Fruit fly (Drosophila melanogaster): ENCODE data around the gene CG6059.
A peak's percentile ranks its signal among the peaks of the same experiment; 100 is the strongest.

The CG6059 gene

dm6 chr3R:27153062-27153878 lies 28.8 kb upstream of the CG6059 start (continued):
- TF ChIP-seq p53 (GFP tag; optimal IDR thresholded peaks at IDR 0.05): no peak
- no peak for TF ChIP-seq Asciz (GFP tag; optimal IDR thresholded peaks at IDR 0.05)
- TF ChIP-seq lilli (GFP tag; optimal IDR thresholded peaks at IDR 0.05): peak; percentile 73
- no peak for TF ChIP-seq ewg (GFP tag; optimal IDR thresholded peaks at IDR 0.05)
- TF ChIP-seq CrebB (tag; optimal IDR thresholded peaks at IDR 0.05): no peak
- no peak for TF ChIP-seq Tbp (GFP tag; optimal IDR thresholded peaks at IDR 0.05)
- no peak for TF ChIP-seq CG14860 (GFP tag; IDR thresholded peaks at IDR 0.05; ENCODE audit: partially characterized antibody)
- TF ChIP-seq ttk (GFP tag; IDR thresholded peaks at IDR 0.05): 0 out of 2 replicates have a peak, but pooled peaks have one; percentile 12
- TF ChIP-seq Gsc (GFP tag; IDR thresholded peaks at IDR 0.05): no peak
- TF ChIP-seq Atf6 (GFP tag; IDR thresholded peaks at IDR 0.05): no peak
- TF ChIP-seq Ets65A (GFP tag): peak; percentile 76
- no peak for TF ChIP-seq mld (GFP tag; IDR thresholded peaks at IDR 0.05; ENCODE audit: partially characterized antibody)
- peak; percentile 32 for TF ChIP-seq Ssrp (tag; optimal IDR thresholded peaks at IDR 0.05)
- no peak for TF ChIP-seq E2f2 (GFP tag; IDR thresholded peaks at IDR 0.05)
- peak; percentile 36 for TF ChIP-seq zfh2 (GFP tag; optimal IDR thresholded peaks at IDR 0.05)
- TF ChIP-seq Lim3 (GFP tag; IDR thresholded peaks at IDR 0.05): no peak
- no peak for TF ChIP-seq CG9876 (GFP tag; optimal IDR thresholded peaks at IDR 0.05)
- TF ChIP-seq CG17359 (tag; optimal IDR thresholded peaks at IDR 0.05): no peak
- TF ChIP-seq yki (optimal IDR thresholded peaks at IDR 0.05): no peak
- TF ChIP-seq zen (tag; optimal IDR thresholded peaks at IDR 0.05): no peak
- peak; percentile 66; the same call in 2 of the 3 replicates for TF ChIP-seq row (GFP tag; IDR thresholded peaks at IDR 0.05)
- TF ChIP-seq CG31224 (GFP tag; IDR thresholded peaks at IDR 0.05): no peak
- no peak for TF ChIP-seq CG42726 (GFP tag; IDR thresholded peaks at IDR 0.05; ENCODE audit: partially characterized antibody)
- TF ChIP-seq crol (GFP tag; IDR thresholded peaks at IDR 0.05): peak; percentile 80
- TF ChIP-seq MTF-1 (GFP tag; optimal IDR thresholded peaks at IDR 0.05; ENCODE audit: borderline replicate concordance): no peak
- TF ChIP-seq E2f1 (GFP tag; IDR thresholded peaks at IDR 0.05): no peak
- TF ChIP-seq CG8388 (GFP tag; optimal IDR thresholded peaks at IDR 0.05): peak; percentile 14
- peak; percentile 66 for TF ChIP-seq cwo (GFP tag; optimal IDR thresholded peaks at IDR 0.05)
- TF ChIP-seq CG6813 (GFP tag; optimal IDR thresholded peaks at IDR 0.05): peak; percentile 9
- peak; percentile 62 for TF ChIP-seq CG12659 (GFP tag; optimal IDR thresholded peaks at IDR 0.05)
- TF ChIP-seq danr (GFP tag; IDR thresholded peaks at IDR 0.05): no peak
- TF ChIP-seq CG14965 (GFP tag; optimal IDR thresholded peaks at IDR 0.05; ENCODE audit: borderline replicate concordance): no peak
- TF ChIP-seq vnd (GFP tag; IDR thresholded peaks at IDR 0.05; ENCODE audit: partially characterized antibody): no peak
- TF ChIP-seq fd102C (GFP tag; optimal IDR thresholded peaks at IDR 0.05): no peak
- TF ChIP-seq CG1529 (GFP tag; optimal IDR thresholded peaks at IDR 0.05): no peak
- TF ChIP-seq bbx (GFP tag; IDR thresholded peaks at IDR 0.05; ENCODE audit: partially characterized antibody): no peak
- TF ChIP-seq wor (GFP tag; IDR thresholded peaks at IDR 0.05): no peak
- peak; percentile 23 for TF ChIP-seq HHEX (GFP tag; optimal IDR thresholded peaks at IDR 0.05)
- no peak for TF ChIP-seq CG11723 (GFP tag; optimal IDR thresholded peaks at IDR 0.05)
- no peak for TF ChIP-seq MBD-R2 (GFP tag; IDR thresholded peaks at IDR 0.05)
- TF ChIP-seq Dll (GFP tag; IDR thresholded peaks at IDR 0.05; ENCODE audit: partially characterized antibody): no peak
- no peak for TF ChIP-seq Bteb2 (GFP tag; optimal IDR thresholded peaks at IDR 0.05)
- TF ChIP-seq pzg (GFP tag; optimal IDR thresholded peaks at IDR 0.05): no peak
- TF ChIP-seq fu2 (GFP tag; optimal IDR thresholded peaks at IDR 0.05): no peak
- no peak for TF ChIP-seq crp (GFP tag; optimal IDR thresholded peaks at IDR 0.05)
- TF ChIP-seq CG6654 (GFP tag; optimal IDR thresholded peaks at IDR 0.05): no peak
- TF ChIP-seq CG15269 (tag; optimal IDR thresholded peaks at IDR 0.05): peak; percentile 70
- TF ChIP-seq pnt (GFP tag; optimal IDR thresholded peaks at IDR 0.05): no peak
- peak; percentile 53 for TF ChIP-seq CG12391 (tag; optimal IDR thresholded peaks at IDR 0.05)
